Worm (Caenorhabditis elegans): ENCODE results near the gene E02H9.1.
A peak's percentile ranks its signal among the peaks of the same experiment; 100 is the strongest.

Gene E02H9.1

DNA sequence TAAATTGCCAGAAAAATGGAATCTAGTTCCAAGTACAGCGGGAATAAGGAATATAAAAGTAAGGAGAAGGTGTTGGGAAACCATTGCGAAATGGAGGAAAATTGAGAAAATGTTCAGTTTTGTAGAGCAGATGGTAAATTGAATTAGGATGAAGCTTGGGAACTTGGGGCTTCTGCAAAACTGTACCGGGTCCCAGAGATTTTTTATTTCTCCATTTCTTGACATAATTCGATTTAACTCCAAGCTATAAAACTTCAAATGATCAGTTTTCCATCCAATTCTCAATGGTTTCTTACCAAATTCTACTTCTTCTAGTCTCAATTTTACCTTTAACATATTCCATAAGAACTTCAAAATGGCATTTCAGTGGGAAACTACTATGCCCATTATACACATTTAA lies at the start of gene E02H9.1, which contains the start of gene E02H9.9:
TSS of gene E02H9.1 (plus strand) at position 285 of the 400 bp plus-strand sequence.
TSS of gene E02H9.9 (minus strand) at position 101 of the 400 bp plus-strand sequence.
- TF ChIP-seq npax-4 (tag; optimal IDR thresholded peaks at IDR 0.05), result no peak
- no peak for TF ChIP-seq pag-3 (tag; optimal IDR thresholded peaks at IDR 0.05; ENCODE audit: borderline replicate concordance)
- no peak for TF ChIP-seq hlh-15 (tag; optimal IDR thresholded peaks at IDR 0.05)
- no peak for TF ChIP-seq K02D7.2 (tag; optimal IDR thresholded peaks at IDR 0.05)
- TF ChIP-seq F13H6.1 (tag; optimal IDR thresholded peaks at IDR 0.05), result no peak
- TF ChIP-seq pha-2 (tag; optimal IDR thresholded peaks at IDR 0.05), result no peak
- TF ChIP-seq ceh-14 (tag; optimal IDR thresholded peaks at IDR 0.05), result no peak
- TF ChIP-seq zip-5 (tag; optimal IDR thresholded peaks at IDR 0.05), result no peak
- no peak for TF ChIP-seq ceh-2 (tag; optimal IDR thresholded peaks at IDR 0.05)
- no peak for TF ChIP-seq ttx-3 (tag; optimal IDR thresholded peaks at IDR 0.05)
- TF ChIP-seq gmeb-2 (tag; optimal IDR thresholded peaks at IDR 0.05), result no peak
- no peak for TF ChIP-seq eyg-1 (tag; optimal IDR thresholded peaks at IDR 0.05)
- no peak for TF ChIP-seq hlh-6 (tag; optimal IDR thresholded peaks at IDR 0.05)
- TF ChIP-seq C08G9.2 (tag; optimal IDR thresholded peaks at IDR 0.05), result no peak
- no peak for TF ChIP-seq unc-55 (GFP tag; optimal IDR thresholded peaks at IDR 0.05)
- TF ChIP-seq ahr-1 (tag; optimal IDR thresholded peaks at IDR 0.05), result no peak
- no peak for TF ChIP-seq pax-1 (tag; optimal IDR thresholded peaks at IDR 0.05)

ce11 chrIII:2418981-2419380 lies 49.3 kb upstream of the E02H9.1 start:
- no peak for TF ChIP-seq unc-86 (tag; optimal IDR thresholded peaks at IDR 0.05)
- no peak for TF ChIP-seq Y22D7AL.16 (tag; optimal IDR thresholded peaks at IDR 0.05)
- TF ChIP-seq pat-9 (tag; optimal IDR thresholded peaks at IDR 0.05), result no peak
- no peak for TF ChIP-seq zip-5 (tag; optimal IDR thresholded peaks at IDR 0.05)
- TF ChIP-seq ttx-3 (tag; optimal IDR thresholded peaks at IDR 0.05), result no peak
- no peak for TF ChIP-seq tbx-7 (tag; optimal IDR thresholded peaks at IDR 0.05)
- TF ChIP-seq che-1 (tag; optimal IDR thresholded peaks at IDR 0.05), result no peak
- TF ChIP-seq ceh-31 (tag; optimal IDR thresholded peaks at IDR 0.05), result no peak
- TF ChIP-seq ref-2 (tag; optimal IDR thresholded peaks at IDR 0.05), result no peak
- TF ChIP-seq pros-1 (tag; optimal IDR thresholded peaks at IDR 0.05), result no peak
- TF ChIP-seq ceh-22 (tag; optimal IDR thresholded peaks at IDR 0.05), result no peak
- TF ChIP-seq ceh-19 (GFP tag; optimal IDR thresholded peaks at IDR 0.05), result no peak
- TF ChIP-seq ceh-18 (tag; optimal IDR thresholded peaks at IDR 0.05), result no peak

DNA sequence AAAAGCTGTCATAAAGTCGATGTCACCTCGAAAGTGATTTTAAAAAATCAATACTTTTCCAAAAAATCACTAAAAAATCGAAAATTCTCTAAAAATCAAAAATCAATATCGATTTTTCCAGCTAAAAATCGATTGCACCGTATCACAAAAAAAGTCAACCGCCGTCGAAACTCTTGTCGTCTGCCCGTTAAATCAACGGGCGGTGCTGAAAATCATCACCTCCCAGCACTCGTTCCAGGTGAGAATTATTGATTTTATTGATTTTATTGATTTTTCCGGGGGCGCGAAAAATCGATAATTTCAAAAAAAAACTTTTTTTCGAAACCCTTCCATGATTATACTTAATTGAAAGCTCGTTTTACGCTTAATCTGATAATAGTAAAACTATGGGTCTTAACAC lies 48.8 kb upstream of the E02H9.1 start:
- TF ChIP-seq ceh-48 (tag; optimal IDR thresholded peaks at IDR 0.05), result peak; percentile 59
- no peak for TF ChIP-seq sox-4 (tag; optimal IDR thresholded peaks at IDR 0.05)

- TF ChIP-seq syd-9 (tag; optimal IDR thresholded peaks at IDR 0.05) (no peak), ceh-48 (tag; optimal IDR thresholded peaks at IDR 0.05) (no peak), hlh-6 (tag; optimal IDR thresholded peaks at IDR 0.05) (no peak), ceh-6 (GFP tag; optimal IDR thresholded peaks at IDR 0.05) (no peak), rnt-1 (tag; optimal IDR thresholded peaks at IDR 0.05) (no peak), gmeb-2 (tag; optimal IDR thresholded peaks at IDR 0.05) (no peak), unc-3 (GFP tag; conservative IDR thresholded peaks at IDR 0.05) (no peak), unc-3 (tag; optimal IDR thresholded peaks at IDR 0.05) (no peak), hlh-13 (GFP tag; optimal IDR thresholded peaks at IDR 0.05) (no peak)
Measured at ce11 chrIII:2421226-2421625, 47.1 kb upstream of the E02H9.1 start.

ce11 chrIII:2423638-2424037 lies 44.6 kb upstream of the E02H9.1 start:
- TF ChIP-seq ceh-31 (tag; optimal IDR thresholded peaks at IDR 0.05) (no peak), ceh-48 (tag; optimal IDR thresholded peaks at IDR 0.05) (peak; percentile 6), ztf-16 (tag; optimal IDR thresholded peaks at IDR 0.05) (no peak), ceh-22 (tag; optimal IDR thresholded peaks at IDR 0.05) (no peak), T23F11.4 (GFP tag; optimal IDR thresholded peaks at IDR 0.05) (no peak)

Measured in whole organism, late embryonic.